Worm (Caenorhabditis elegans) whole organism, midembryonic: ENCODE data around the gene pigg-1.

Experiments used
- T22C8.4 ChIP-seq: fragments of 200-800 bp; sonication (Bioruptor generic); IDR thresholded peaks from 2 replicates; pipeline ENCODE4 v1.3.6; 2022; ENCODE audit warnings: missing genetic modification characterization, missing compliant biosample characterization
- flt-1 ChIP-seq: fragments of 200-800 bp; sonication (Bioruptor generic); IDR thresholded peaks from 2 replicates; pipeline ENCODE4 v1.3.6; 2022; ENCODE audit warnings: missing genetic modification characterization, missing compliant biosample characterization
- ref-1 ChIP-seq: fragments of 200-800 bp; sonication (Bioruptor generic); conservative IDR thresholded peaks from 2 replicates; pipeline ENCODE4 v1.3.6; 2022; ENCODE audit warnings: missing genetic modification reagents, missing genetic modification characterization, missing compliant biosample characterization
- ztf-29 ChIP-seq: fragments of 200-800 bp; sonication (Bioruptor generic); IDR thresholded peaks from 2 replicates; pipeline ENCODE4 v1.3.6; 2022; ENCODE audit warnings: missing genetic modification reagents, missing genetic modification characterization, missing compliant biosample characterization

DNA sequence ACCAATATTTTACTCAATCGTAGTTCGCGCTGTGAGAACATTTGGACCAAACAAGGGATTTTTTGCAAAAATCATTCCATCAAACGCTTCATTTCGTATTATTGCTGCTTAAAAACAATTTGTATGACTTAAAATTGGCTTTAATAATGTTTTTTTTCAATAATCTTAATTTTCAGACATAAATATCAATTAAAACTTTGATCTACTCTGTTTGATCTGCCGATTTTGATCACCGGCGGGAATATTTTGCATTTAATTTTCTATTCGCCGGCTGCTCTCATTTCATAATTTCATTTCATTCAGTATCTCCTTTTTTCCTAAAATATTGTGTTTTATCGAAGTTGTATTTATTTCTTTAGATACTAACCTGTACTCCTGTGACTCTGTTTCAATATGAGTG is 24.9 kb downstream of the pigg-1 start, which contains the start of gene puf-5:
- TF ChIP-seq flt-1 (GFP tag; lab: Robert Waterston, UW) (no peak), ref-1 (no peak), T22C8.4 (GFP tag; lab: Robert Waterston, UW) (no peak), ztf-29 (GFP tag; lab: Robert Waterston, UW) (no peak)
